Worm (Caenorhabditis elegans) whole organism, L2 larva: ENCODE results near the gene H11E01.3.

Experiments used
- C34F6.9 ChIP-seq: fragments of 150-350 bp; optimal IDR thresholded peaks from 2 replicates; lab custom pipeline; 2014; ENCODE audit warnings: missing biosample characterization, missing genetic modification characterization
- Y55F3AM.14 ChIP-seq: fragments of 200-800 bp; sonication (Bioruptor generic); optimal IDR thresholded peaks from 2 replicates; lab custom pipeline; 2018; ENCODE audit warnings: mild to moderate bottlenecking, missing genetic modification characterization, missing compliant biosample characterization
- ZK546.5 ChIP-seq: sonication (generic microtip); optimal IDR thresholded peaks from 2 replicates; lab custom pipeline; 2017; ENCODE audit warnings: missing biosample characterization, missing genetic modification characterization
- alr-1 ChIP-seq: fragments of 150-350 bp; optimal IDR thresholded peaks from 2 replicates; lab custom pipeline; 2014; ENCODE audit warnings: missing biosample characterization, missing genetic modification characterization
- blmp-1 ChIP-seq: sonication (generic microtip); optimal IDR thresholded peaks from 2 replicates; lab custom pipeline; 2017; ENCODE audit warnings: missing genetic modification characterization, mild to moderate bottlenecking, missing compliant biosample characterization, antibody characterized with exemption, moderate library complexity; ENCODE audit not compliant: insufficient read depth
- ceh-16 ChIP-seq: fragments of 150-350 bp; optimal IDR thresholded peaks from 2 replicates; lab custom pipeline; 2014; ENCODE audit warnings: missing biosample characterization, missing genetic modification characterization
- crh-2 ChIP-seq: sonication (generic microtip); optimal IDR thresholded peaks from 2 replicates; lab custom pipeline; 2017; ENCODE audit warnings: missing biosample characterization, missing genetic modification characterization
- egl-27 ChIP-seq: sonication (generic microtip); optimal IDR thresholded peaks from 3 replicates; lab custom pipeline; 2017; ENCODE audit warnings: missing biosample characterization, missing genetic modification reagents, missing genetic modification characterization
- elt-1 ChIP-seq: fragments of 150-350 bp; optimal IDR thresholded peaks from 2 replicates; lab custom pipeline; 2014; ENCODE audit warnings: missing biosample characterization, missing genetic modification characterization
- lin-11 ChIP-seq: fragments of 150-350 bp; sonication (generic microtip); optimal IDR thresholded peaks from 2 replicates; lab custom pipeline; 2014; ENCODE audit warnings: missing biosample characterization, missing genetic modification characterization, inconsistent platforms, mixed read lengths
- lin-13 ChIP-seq: fragments of 150-350 bp; optimal IDR thresholded peaks from 2 replicates; lab custom pipeline; 2014; ENCODE audit warnings: missing biosample characterization, missing genetic modification reagents, missing genetic modification characterization
- mab-5 ChIP-seq: fragments of 150-350 bp; optimal IDR thresholded peaks from 2 replicates; lab custom pipeline; 2014; ENCODE audit warnings: missing biosample characterization, missing genetic modification characterization
- mdl-1 ChIP-seq, 2 experiments: fragments of 150-350 bp in 1 of 2; sonication (generic microtip) in 1 of 2; optimal IDR thresholded peaks; 2 replicates each; lab custom pipeline; 2017; ENCODE audit warnings: missing biosample characterization in 2 of 2, missing genetic modification characterization in 2 of 2
- nhr-11 ChIP-seq: fragments of 150-350 bp; optimal IDR thresholded peaks from 2 replicates; lab custom pipeline; 2014; ENCODE audit warnings: missing biosample characterization, missing genetic modification characterization
- nhr-12 ChIP-seq: fragments of 150-350 bp; optimal IDR thresholded peaks from 2 replicates; lab custom pipeline; 2014; ENCODE audit warnings: missing biosample characterization, missing genetic modification characterization
- nhr-25 ChIP-seq: fragments of 150-350 bp; sonication (generic microtip); optimal IDR thresholded peaks from 3 replicates; lab custom pipeline; 2014; ENCODE audit warnings: missing biosample characterization, missing genetic modification characterization
- nhr-77 ChIP-seq: fragments of 150-350 bp; optimal IDR thresholded peaks from 2 replicates; lab custom pipeline; 2014; ENCODE audit warnings: missing biosample characterization, missing genetic modification characterization
- sem-4 ChIP-seq: fragments of 150-350 bp; optimal IDR thresholded peaks from 2 replicates; lab custom pipeline; 2014; ENCODE audit warnings: missing biosample characterization, missing genetic modification reagents, missing genetic modification characterization
- skn-1 ChIP-seq: sonication (generic microtip); optimal IDR thresholded peaks from 2 replicates; lab custom pipeline; 2017; ENCODE audit warnings: missing biosample characterization, missing genetic modification characterization
- sma-3 ChIP-seq: sonication (generic microtip); optimal IDR thresholded peaks from 2 replicates; lab custom pipeline; 2016; ENCODE audit warnings: missing genetic modification reagents, missing genetic modification characterization, missing compliant biosample characterization
- sma-9 ChIP-seq, 2 experiments: fragments of 150-350 bp in 1 of 2; sonication (generic microtip) in 1 of 2; optimal IDR thresholded peaks; 2 replicates each; lab custom pipeline; 2014 to 2016; ENCODE audit warnings: missing genetic modification characterization in 2 of 2, mild to moderate bottlenecking in 1 of 2, missing biosample characterization in 1 of 2, missing compliant biosample characterization in 1 of 2, missing genetic modification reagents in 1 of 2, moderate library complexity in 1 of 2
- unc-39 ChIP-seq: fragments of 150-350 bp; optimal IDR thresholded peaks from 2 replicates; lab custom pipeline; 2014; ENCODE audit warnings: missing biosample characterization, missing genetic modification characterization
- zag-1 ChIP-seq: fragments of 150-350 bp; optimal IDR thresholded peaks from 2 replicates; lab custom pipeline; 2014; ENCODE audit warnings: missing biosample characterization, missing genetic modification characterization
- ztf-11 ChIP-seq: sonication (generic microtip); optimal IDR thresholded peaks from 2 replicates; lab custom pipeline; 2017; ENCODE audit warnings: missing biosample characterization, missing genetic modification characterization
- ztf-4 ChIP-seq: fragments of 150-350 bp; optimal IDR thresholded peaks from 2 replicates; lab custom pipeline; 2014; ENCODE audit warnings: missing biosample characterization, missing genetic modification characterization

The H11E01.3 gene

DNA sequence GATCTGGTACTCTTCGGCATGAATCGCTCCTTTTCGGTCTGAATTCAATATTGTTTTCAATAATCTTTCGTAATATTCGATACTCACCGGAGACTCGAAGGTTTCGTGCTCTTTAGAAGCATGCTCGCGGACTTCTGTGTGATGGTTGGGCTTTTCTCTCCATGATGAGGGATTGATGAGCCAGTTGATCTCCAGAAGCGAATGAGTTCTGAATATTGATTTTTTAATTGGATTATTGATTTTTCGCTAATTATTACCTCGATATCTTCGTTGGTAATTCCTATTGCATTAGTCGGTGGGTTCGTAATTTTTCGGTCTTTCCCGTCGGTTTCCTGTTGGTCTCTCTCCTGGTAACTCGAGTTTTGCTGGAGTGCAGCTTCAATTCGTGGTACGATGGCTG lies 62.4 kb downstream of the H11E01.3 start:
- TF ChIP-seq sem-4 (no peak), skn-1 (tag; lab: Kevin White, UChicago) (no peak), ztf-4 (tag; lab: Kevin White, UChicago) (no peak), C34F6.9 (tag; lab: Kevin White, UChicago) (no peak), nhr-77 (tag; lab: Kevin White, UChicago) (no peak), nhr-12 (no peak), sma-9 (GFP tag; optimal IDR thresholded peaks at IDR 0.05; lab: Kevin White, UChicago) (no peak), sma-9 (tag; optimal IDR thresholded peaks at IDR 0.05; lab: Kevin White, UChicago) (no peak), mdl-1 (tag; optimal IDR thresholded peaks at IDR 0.05; lab: Kevin White, UChicago) (no peak), Y55F3AM.14 (GFP tag; lab: Kevin White, UChicago) (no peak), ZK546.5 (tag; lab: Kevin White, UChicago) (no peak), ceh-16 (tag; lab: Kevin White, UChicago) (no peak), alr-1 (tag; lab: Kevin White, UChicago) (no peak), blmp-1 (no peak), unc-39 (no peak), ztf-11 (no peak), sma-3 (GFP tag; lab: Kevin White, UChicago) (no peak), elt-1 (tag; lab: Kevin White, UChicago) (no peak), nhr-11 (no peak), lin-11 (tag; lab: Kevin White, UChicago) (no peak)

DNA sequence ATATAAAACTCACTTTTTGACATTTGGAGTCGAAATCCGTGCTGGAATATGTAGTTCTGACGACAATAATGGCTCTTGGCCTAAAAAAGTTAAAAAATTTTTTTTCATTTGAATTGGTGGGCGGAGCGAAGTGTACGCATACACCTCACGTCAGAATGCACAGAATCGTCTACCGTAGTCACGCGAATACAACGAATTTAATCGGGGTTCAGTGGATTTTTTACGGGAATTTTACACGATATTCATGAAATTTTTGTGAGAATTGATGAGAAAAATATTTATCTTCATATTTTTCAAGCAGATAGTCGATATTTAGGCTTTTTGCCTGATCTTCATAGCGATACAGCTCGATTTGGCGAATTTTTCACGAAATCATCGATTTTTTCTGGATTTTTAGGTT lies 64.0 kb downstream of the H11E01.3 start, which contains the start of gene R09H3.3:
Gene R09H3.3, minus strand, starts transcription at position 101 of the 400 bp plus-strand sequence.
- no peak for TF ChIP-seq nhr-25 (tag; lab: Kevin White, UChicago)
- no peak for TF ChIP-seq mab-5 (tag; lab: Kevin White, UChicago)
- TF ChIP-seq lin-13 (GFP tag; lab: Kevin White, UChicago) = no peak
- no peak for TF ChIP-seq nhr-77 (tag; lab: Kevin White, UChicago)
- no peak for TF ChIP-seq C34F6.9 (tag; lab: Kevin White, UChicago)
- TF ChIP-seq zag-1 (tag; lab: Kevin White, UChicago) = no peak
- no peak for TF ChIP-seq crh-2 (tag; lab: Kevin White, UChicago)
- TF ChIP-seq ztf-4 (tag; lab: Kevin White, UChicago) = no peak
- TF ChIP-seq egl-27 (tag; lab: Kevin White, UChicago) = no peak
- TF ChIP-seq, all 48 proteins: peak for 0
